Worm (Caenorhabditis elegans) whole organism, late embryonic: Measurements from ENCODE around the gene glb-31.
A peak's percentile ranks its signal among the peaks of the same experiment; 100 is the strongest.

Source experiments
- C38D4.7 ChIP-seq: fragments of 200-800 bp; sonication (Bioruptor generic); optimal IDR thresholded peaks from 2 replicates; lab custom pipeline; 2018; ENCODE audit warnings: mild to moderate bottlenecking, missing genetic modification characterization, moderate library complexity, missing compliant biosample characterization
- F13H6.1 ChIP-seq: sonication (generic microtip); optimal IDR thresholded peaks from 2 replicates; lab custom pipeline; 2016; ENCODE audit warnings: missing genetic modification characterization, missing compliant biosample characterization
- ahr-1 ChIP-seq: sonication (generic microtip); optimal IDR thresholded peaks from 2 replicates; lab custom pipeline; 2016; ENCODE audit warnings: missing genetic modification characterization, missing compliant biosample characterization
- ama-1 ChIP-seq: fragments of 150-350 bp; optimal IDR thresholded peaks from 2 replicates; lab custom pipeline; 2014
- ceh-14 ChIP-seq: sonication (generic microtip); optimal IDR thresholded peaks from 2 replicates; lab custom pipeline; 2016; ENCODE audit warnings: missing genotype, missing genetic modification characterization, missing compliant biosample characterization
- ceh-2 ChIP-seq: sonication (generic microtip); optimal IDR thresholded peaks from 2 replicates; lab custom pipeline; 2016; ENCODE audit warnings: missing genotype, missing genetic modification characterization, missing compliant biosample characterization
- ceh-24 ChIP-seq: sonication (generic microtip); optimal IDR thresholded peaks from 2 replicates; lab custom pipeline; 2016; ENCODE audit warnings: mild to moderate bottlenecking, missing genetic modification characterization, missing compliant biosample characterization
- ceh-30 ChIP-seq: fragments of 150-350 bp; optimal IDR thresholded peaks from 2 replicates; lab custom pipeline; 2014; ENCODE audit warnings: missing biosample characterization, missing genetic modification characterization
- ceh-31 ChIP-seq: sonication (generic microtip); optimal IDR thresholded peaks from 2 replicates; lab custom pipeline; 2016; ENCODE audit warnings: missing genetic modification characterization, missing compliant biosample characterization
- ceh-34 ChIP-seq: sonication (generic microtip); optimal IDR thresholded peaks from 2 replicates; lab custom pipeline; 2016; ENCODE audit warnings: mild to moderate bottlenecking, missing genetic modification characterization, missing compliant biosample characterization
- ceh-45 ChIP-seq: fragments of 200-800 bp; sonication (Bioruptor generic); IDR thresholded peaks from 2 replicates; pipeline ENCODE4 v1.3.6; 2022; ENCODE audit warnings: missing genetic modification reagents, missing genetic modification characterization, missing compliant biosample characterization
- ceh-48 ChIP-seq: sonication (generic microtip); optimal IDR thresholded peaks from 2 replicates; lab custom pipeline; 2016; ENCODE audit warnings: missing genetic modification characterization, inconsistent platforms, missing compliant biosample characterization
- che-1 ChIP-seq: sonication (generic microtip); optimal IDR thresholded peaks from 2 replicates; lab custom pipeline; 2016; ENCODE audit warnings: mild to moderate bottlenecking, missing genetic modification characterization, missing compliant biosample characterization
- dve-1 ChIP-seq: sonication (generic microtip); optimal IDR thresholded peaks from 2 replicates; lab custom pipeline; 2017; ENCODE audit warnings: antibody characterized with exemption, mild to moderate bottlenecking, missing genetic modification characterization, missing compliant biosample characterization
- elt-2 ChIP-seq: sonication (generic microtip); optimal IDR thresholded peaks from 2 replicates; lab custom pipeline; 2016; ENCODE audit warnings: missing genetic modification reagents, missing genetic modification characterization, missing compliant biosample characterization
- elt-4 ChIP-seq: sonication (generic microtip); optimal IDR thresholded peaks from 2 replicates; lab custom pipeline; 2016; ENCODE audit warnings: missing genetic modification characterization, missing compliant biosample characterization
- eyg-1 ChIP-seq: sonication (generic microtip); optimal IDR thresholded peaks from 2 replicates; lab custom pipeline; 2016; ENCODE audit warnings: missing genotype, missing genetic modification characterization, missing compliant biosample characterization
- gmeb-2 ChIP-seq: sonication (generic microtip); optimal IDR thresholded peaks from 2 replicates; lab custom pipeline; 2016; ENCODE audit warnings: missing genetic modification characterization, inconsistent platforms, missing compliant biosample characterization
- hlh-13 ChIP-seq: fragments of 200-800 bp; sonication (Bioruptor generic); optimal IDR thresholded peaks from 2 replicates; lab custom pipeline; 2018; ENCODE audit warnings: mild to moderate bottlenecking, missing genetic modification characterization, missing compliant biosample characterization
- hlh-30 ChIP-seq: sonication (generic microtip); optimal IDR thresholded peaks from 2 replicates; lab custom pipeline; 2017; ENCODE audit warnings: antibody characterized with exemption, missing genetic modification characterization, missing compliant biosample characterization; ENCODE audit not compliant: insufficient read depth
- hlh-6 ChIP-seq: sonication (generic microtip); optimal IDR thresholded peaks from 2 replicates; lab custom pipeline; 2016; ENCODE audit warnings: missing genotype, missing genetic modification characterization, missing compliant biosample characterization
- hlh-8 ChIP-seq: sonication (generic microtip); optimal IDR thresholded peaks from 2 replicates; lab custom pipeline; 2016; ENCODE audit warnings: missing genotype, missing genetic modification characterization, missing compliant biosample characterization
- lim-6 ChIP-seq: sonication (generic microtip); optimal IDR thresholded peaks from 2 replicates; lab custom pipeline; 2016; ENCODE audit warnings: missing genetic modification characterization, missing compliant biosample characterization
- lin-11 ChIP-seq: fragments of 200-800 bp; sonication (Bioruptor generic); optimal IDR thresholded peaks from 2 replicates; lab custom pipeline; 2018; ENCODE audit warnings: mild to moderate bottlenecking, missing genetic modification characterization, missing compliant biosample characterization
- madf-2 ChIP-seq: sonication (generic microtip); optimal IDR thresholded peaks from 2 replicates; lab custom pipeline; 2017; ENCODE audit warnings: missing genetic modification characterization, missing compliant biosample characterization
- odd-2 ChIP-seq: sonication (generic microtip); optimal IDR thresholded peaks from 2 replicates; lab custom pipeline; 2017; ENCODE audit warnings: antibody characterized with exemption, mild to moderate bottlenecking, missing genetic modification characterization, missing compliant biosample characterization
- pax-1 ChIP-seq: fragments of 150-350 bp; optimal IDR thresholded peaks from 2 replicates; lab custom pipeline; 2014; ENCODE audit warnings: missing biosample characterization, missing genetic modification characterization
- pha-4 ChIP-seq: fragments of 150-350 bp; optimal IDR thresholded peaks from 2 replicates; lab custom pipeline; 2018; ENCODE audit warnings: missing biosample characterization, missing genetic modification reagents, missing genetic modification characterization
- ref-2 ChIP-seq: sonication (generic microtip); optimal IDR thresholded peaks from 2 replicates; lab custom pipeline; 2016; ENCODE audit warnings: missing genetic modification characterization, missing compliant biosample characterization
- rnt-1 ChIP-seq: sonication (generic microtip); optimal IDR thresholded peaks from 2 replicates; lab custom pipeline; 2016; ENCODE audit warnings: missing genetic modification characterization, missing compliant biosample characterization
- sox-4 ChIP-seq: sonication (generic microtip); optimal IDR thresholded peaks from 2 replicates; lab custom pipeline; 2017; ENCODE audit warnings: mild to moderate bottlenecking, missing genetic modification characterization, inconsistent platforms, missing compliant biosample characterization
- tbx-7 ChIP-seq: sonication (generic microtip); optimal IDR thresholded peaks from 2 replicates; lab custom pipeline; 2016; ENCODE audit warnings: missing genotype, missing genetic modification characterization, missing compliant biosample characterization
- unc-3 ChIP-seq, 2 experiments: fragments of 200-800 bp in 1 of 2; sonication (Bioruptor generic) in 1 of 2; sonication (generic microtip) in 1 of 2; conservative IDR thresholded peaks in 1 of 2; optimal IDR thresholded peaks in 1 of 2; 2 replicates each; pipeline versions ENCODE4 v1.3.6 to Lab custom; 2016 to 2022; ENCODE audit warnings: missing compliant biosample characterization in 2 of 2, missing genetic modification characterization in 2 of 2, missing genetic modification reagents in 1 of 2
- unc-42 ChIP-seq: sonication (generic microtip); optimal IDR thresholded peaks from 2 replicates; lab custom pipeline; 2016; ENCODE audit warnings: missing genotype, missing genetic modification characterization, missing compliant biosample characterization
- unc-86 ChIP-seq: sonication (generic microtip); optimal IDR thresholded peaks from 2 replicates; lab custom pipeline; 2016; ENCODE audit warnings: missing genetic modification characterization, missing compliant biosample characterization
- zip-5 ChIP-seq: sonication (generic microtip); optimal IDR thresholded peaks from 2 replicates; lab custom pipeline; 2016; ENCODE audit warnings: missing genetic modification characterization, missing compliant biosample characterization
- ztf-16 ChIP-seq: sonication (generic microtip); optimal IDR thresholded peaks from 2 replicates; lab custom pipeline; 2017; ENCODE audit warnings: missing genetic modification characterization, missing compliant biosample characterization

Gene glb-31

DNA sequence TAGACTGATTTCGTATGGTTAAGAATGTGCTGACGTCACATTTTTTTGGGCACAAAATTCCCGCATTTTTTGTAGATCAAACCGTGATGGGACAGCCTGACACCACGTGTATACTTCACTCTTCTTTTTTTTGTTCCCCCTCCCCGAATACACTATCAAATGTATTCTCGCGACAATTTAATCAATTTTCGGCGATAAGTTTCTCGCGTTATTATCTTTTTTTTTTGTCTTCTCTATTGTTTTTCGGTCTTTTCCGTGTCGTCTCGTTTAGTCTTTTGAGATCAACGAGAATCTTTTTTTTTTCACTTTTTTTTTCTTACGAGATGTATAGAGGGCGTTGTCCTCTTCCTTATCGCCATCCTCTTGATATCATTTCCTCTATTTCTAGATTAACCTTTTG is 13.8 kb upstream of the glb-31 start:
- TF ChIP-seq lin-11 (tag; lab: Kevin White, UChicago) = no peak
- TF ChIP-seq hlh-6 (tag; lab: Kevin White, UChicago) = no peak

DNA sequence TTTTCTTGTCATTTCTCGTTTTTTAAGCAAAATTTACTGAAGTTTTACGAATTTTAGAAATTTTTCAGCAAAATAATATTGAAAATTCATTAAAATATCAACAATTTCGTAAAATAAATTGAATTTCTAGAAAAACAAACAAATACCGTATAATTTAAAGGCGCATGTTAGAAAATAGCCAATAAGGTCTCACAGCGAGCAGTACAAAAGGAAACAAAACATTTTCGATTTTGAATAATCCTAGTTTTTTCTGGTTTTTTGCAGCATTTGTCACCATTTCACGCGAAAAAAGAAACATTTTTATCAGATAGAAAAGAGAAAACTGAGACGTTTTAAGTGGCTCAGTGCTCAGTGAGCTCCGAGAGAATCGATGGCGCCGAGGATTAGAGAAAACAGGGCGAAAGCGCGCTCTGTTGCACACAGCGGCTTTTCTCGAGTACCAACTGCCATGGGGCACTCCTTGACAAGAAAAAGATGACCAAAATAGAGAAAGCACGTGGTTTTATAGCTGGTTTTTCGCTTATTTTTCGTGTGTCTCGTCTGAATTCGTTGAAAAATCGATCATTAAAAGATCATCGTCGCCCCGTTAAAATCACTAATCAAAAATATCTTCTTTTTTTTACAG is 8.6 kb upstream of the glb-31 start, which contains the start of the genes alh-6 and fcho-1:
Gene alh-6, minus strand, starts transcription at position 242 of the 625 bp plus-strand sequence.
Gene fcho-1, plus strand, starts transcription at position 624 of the 625 bp plus-strand sequence.
- TF ChIP-seq che-1 (tag; lab: Kevin White, UChicago) = no peak
- TF ChIP-seq hlh-30 (tag; lab: Kevin White, UChicago) = peak; percentile 29
- TF ChIP-seq ceh-48 (tag; lab: Kevin White, UChicago) = peak; percentile 10

DNA sequence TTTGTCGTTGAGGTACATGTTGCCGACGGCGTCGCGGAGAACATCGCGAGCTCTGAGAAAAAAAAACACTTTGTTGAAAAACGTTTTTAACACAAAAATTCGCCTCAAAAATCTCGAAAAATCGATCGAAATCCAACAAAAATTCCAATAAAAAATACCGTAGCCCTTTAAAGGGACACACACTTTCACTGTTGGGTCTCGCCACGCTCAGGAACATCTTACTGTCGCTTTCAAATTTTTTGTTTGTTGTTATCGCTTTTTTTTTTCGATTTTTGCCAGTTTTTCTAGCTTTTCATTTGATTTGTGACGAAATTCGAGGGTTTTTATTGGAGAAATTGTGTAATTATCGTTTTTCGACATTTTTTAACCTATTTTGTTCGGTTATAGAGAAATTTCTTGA is 5.1 kb upstream of the glb-31 start:
- TF ChIP-seq unc-42 (tag; lab: Kevin White, UChicago) = no peak
- TF ChIP-seq elt-2 (tag; lab: Kevin White, UChicago) = no peak
- no peak for TF ChIP-seq F13H6.1 (tag; lab: Kevin White, UChicago)
- TF ChIP-seq ref-2 = no peak
- no peak for TF ChIP-seq dve-1 (tag; lab: Kevin White, UChicago)
- no peak for TF ChIP-seq elt-4
- no peak for TF ChIP-seq che-1 (tag; lab: Kevin White, UChicago)
- no peak for TF ChIP-seq ceh-14 (tag; lab: Kevin White, UChicago)
- no peak for TF ChIP-seq ceh-45 (GFP tag; lab: Robert Waterston, UW)
- TF ChIP-seq ceh-24 (tag; lab: Kevin White, UChicago) = no peak
- no peak for TF ChIP-seq ceh-2 (tag; lab: Kevin White, UChicago)
- TF ChIP-seq rnt-1 (tag; lab: Kevin White, UChicago) = no peak
- TF ChIP-seq hlh-13 (GFP tag; lab: Kevin White, UChicago) = no peak
- TF ChIP-seq hlh-8 (tag; lab: Kevin White, UChicago) = no peak
- no peak for TF ChIP-seq ceh-30 (tag; lab: Kevin White, UChicago)
- TF ChIP-seq lim-6 (tag; lab: Kevin White, UChicago) = no peak

DNA sequence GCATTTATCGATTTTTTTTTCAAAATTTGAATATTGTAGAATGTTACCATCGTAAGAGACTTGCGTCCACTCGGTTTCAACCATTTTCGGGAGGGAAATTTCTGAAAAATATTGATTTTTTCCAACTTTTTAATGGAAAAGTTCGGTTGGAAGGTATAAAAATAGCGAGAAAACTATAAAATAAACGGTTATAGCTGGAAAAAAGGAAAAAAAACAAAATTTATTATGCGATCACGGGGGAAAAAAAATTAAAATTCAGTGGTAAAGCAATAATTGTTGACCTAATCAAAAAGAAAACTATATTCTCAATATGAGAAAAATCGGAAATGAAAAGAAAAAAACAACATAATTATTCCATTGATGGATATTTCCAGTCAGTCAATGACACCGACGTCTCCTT is 4.6 kb upstream of the glb-31 start, which contains the start of gene emc-2:
Gene emc-2, minus strand, starts transcription at position 101 of the 400 bp plus-strand sequence.
- TF ChIP-seq tbx-7 (no peak), ahr-1 (tag; lab: Kevin White, UChicago) (no peak), pha-4 (tag; lab: Kevin White, UChicago) (no peak), madf-2 (tag; lab: Kevin White, UChicago) (no peak), ceh-34 (tag; lab: Kevin White, UChicago) (no peak), gmeb-2 (tag; lab: Kevin White, UChicago) (no peak), hlh-13 (GFP tag; lab: Kevin White, UChicago) (no peak), C38D4.7 (GFP tag; lab: Kevin White, UChicago) (no peak), F13H6.1 (tag; lab: Kevin White, UChicago) (no peak), unc-86 (no peak), ceh-31 (tag; lab: Kevin White, UChicago) (no peak), elt-2 (tag; lab: Kevin White, UChicago) (no peak), eyg-1 (tag; lab: Kevin White, UChicago) (no peak), zip-5 (no peak), ceh-2 (tag; lab: Kevin White, UChicago) (no peak), ama-1 (lab: Kevin White, UChicago) (no peak)

DNA sequence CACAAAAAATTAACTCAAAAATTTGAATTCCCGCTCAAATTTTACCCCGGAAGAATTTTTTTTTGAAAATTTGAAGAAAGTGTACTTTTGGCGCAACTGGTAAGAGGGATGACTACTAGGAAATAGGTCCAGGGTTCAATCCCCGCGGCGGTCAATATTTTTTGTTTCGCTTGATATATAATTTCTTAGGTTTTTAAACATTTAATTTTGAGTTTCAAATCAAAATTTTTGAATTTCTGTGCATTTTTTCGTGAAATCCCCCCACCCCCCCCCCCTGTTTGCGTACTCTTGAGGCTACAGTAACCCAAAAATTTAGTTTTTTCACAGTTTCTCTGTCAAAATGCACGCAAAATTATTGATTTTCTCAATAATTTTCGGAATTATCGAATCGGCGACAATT is 3.3 kb downstream of the glb-31 start, which contains the start of gene Y57G7A.1:
Gene Y57G7A.1, plus strand, starts transcription at position 301 of the 400 bp plus-strand sequence.
- TF ChIP-seq F13H6.1 (tag; lab: Kevin White, UChicago) (no peak), unc-3 (GFP tag; conservative IDR thresholded peaks at IDR 0.05; lab: Robert Waterston, UW) (no peak), unc-3 (tag; optimal IDR thresholded peaks at IDR 0.05; lab: Kevin White, UChicago) (no peak), pax-1 (tag; lab: Kevin White, UChicago) (no peak), ztf-16 (tag; lab: Kevin White, UChicago) (no peak), tbx-7 (no peak), sox-4 (tag; lab: Kevin White, UChicago) (no peak), ref-2 (no peak), hlh-30 (tag; lab: Kevin White, UChicago) (no peak), zip-5 (no peak), elt-4 (no peak), ceh-48 (tag; lab: Kevin White, UChicago) (no peak), eyg-1 (tag; lab: Kevin White, UChicago) (no peak), rnt-1 (tag; lab: Kevin White, UChicago) (no peak), unc-86 (no peak), gmeb-2 (tag; lab: Kevin White, UChicago) (no peak), ceh-30 (tag; lab: Kevin White, UChicago) (no peak), odd-2 (tag; lab: Kevin White, UChicago) (no peak), ceh-24 (tag; lab: Kevin White, UChicago) (no peak)
